Worm (Caenorhabditis elegans): Measurements from ENCODE around the gene ZK353.4.

DNA sequence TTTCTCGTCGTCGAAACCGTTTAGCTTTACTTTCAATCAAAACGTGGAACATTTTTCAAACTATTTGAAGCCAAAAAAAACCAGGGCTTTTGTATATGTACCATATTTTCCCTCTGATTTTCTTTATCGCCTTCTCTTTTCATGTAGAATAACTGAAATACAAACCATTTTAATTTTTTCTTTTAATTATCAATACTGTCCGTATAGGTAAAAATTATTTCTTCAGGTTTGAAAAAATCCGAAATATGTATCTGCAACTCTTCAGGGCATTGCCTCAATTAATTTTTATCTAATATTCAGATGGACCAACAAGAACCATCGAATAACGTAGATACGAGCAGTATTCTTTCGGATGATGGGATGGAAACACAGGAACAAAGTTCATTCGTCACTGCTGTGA, 14.4 kb downstream of the ZK353.4 start, which contains the start of gene met-2:
- TF ChIP-seq hmg-4 (GFP tag; optimal IDR thresholded peaks at IDR 0.05) (no peak), hnd-1 (tag; optimal IDR thresholded peaks at IDR 0.05) (no peak), ceh-13 (GFP tag; optimal IDR thresholded peaks at IDR 0.05) (no peak), scrt-1 (GFP tag; IDR thresholded peaks at IDR 0.05) (no peak), ama-1 (optimal IDR thresholded peaks at IDR 0.05) (no peak), ceh-36 (tag; optimal IDR thresholded peaks at IDR 0.05) (no peak), B0310.2 (tag; optimal IDR thresholded peaks at IDR 0.05) (no peak), sea-1 (GFP tag; conservative IDR thresholded peaks at IDR 0.05) (no peak), tbx-11 (GFP tag; IDR thresholded peaks at IDR 0.05) (no peak), tbx-37 (GFP tag; conservative IDR thresholded peaks at IDR 0.05) (no peak), ets-7 (tag; optimal IDR thresholded peaks at IDR 0.05) (no peak), flt-1 (GFP tag; IDR thresholded peaks at IDR 0.05) (no peak), hmbx-1 (tag; optimal IDR thresholded peaks at IDR 0.05) (no peak), tra-4 (tag; optimal IDR thresholded peaks at IDR 0.05) (no peak)
